Fruit fly (Drosophila melanogaster) whole organism, embryonic: ENCODE results near the gene CG9117.

Experiments
- CG10543 ChIP-seq: fragments of 200-800 bp; sonication (Bioruptor generic); optimal IDR thresholded peaks from 3 replicates; lab custom pipeline; 2017; ENCODE audit warnings: missing biosample characterization, mild to moderate bottlenecking, missing genetic modification characterization, moderate library complexity
- CG11723 ChIP-seq: fragments of 200-800 bp; sonication (Bioruptor generic); optimal IDR thresholded peaks from 2 replicates; lab custom pipeline; 2017; ENCODE audit warnings: missing biosample characterization, mild to moderate bottlenecking, missing genetic modification characterization
- CG12659 ChIP-seq: fragments of 200-800 bp; sonication (Bioruptor generic); optimal IDR thresholded peaks from 3 replicates; lab custom pipeline; 2017; ENCODE audit warnings: mild to moderate bottlenecking, missing biosample characterization, missing genetic modification reagents, missing genetic modification characterization
- CG13287 ChIP-seq: fragments of 200-800 bp; sonication (Bioruptor generic); IDR thresholded peaks from 2 replicates; pipeline ENCODE4 v1.3.6; 2022; ENCODE audit warnings: missing biosample characterization, missing genetic modification characterization; ENCODE audit not compliant: partially characterized antibody
- CG13894 ChIP-seq: fragments of 200-800 bp; sonication (Bioruptor generic); optimal IDR thresholded peaks from 3 replicates; lab custom pipeline; 2018; ENCODE audit warnings: missing biosample characterization, mild to moderate bottlenecking, missing genetic modification characterization, moderate library complexity
- CG14014 ChIP-seq: fragments of 200-800 bp; sonication (Bioruptor generic); IDR thresholded peaks from 2 replicates; pipeline ENCODE4 v1.3.6; 2022; ENCODE audit warnings: missing biosample characterization, missing genetic modification characterization
- CG1529 ChIP-seq: fragments of 200-800 bp; sonication (Bioruptor generic); optimal IDR thresholded peaks from 3 replicates; lab custom pipeline; 2018; ENCODE audit warnings: missing biosample characterization, missing genetic modification characterization
- CG17612 ChIP-seq: fragments of 200-800 bp; sonication (Bioruptor generic); IDR thresholded peaks from 2 replicates; pipeline ENCODE4 v1.3.6; 2022; ENCODE audit warnings: missing biosample characterization, missing genetic modification characterization
- CG2199 ChIP-seq: fragments of 200-800 bp; sonication (Bioruptor generic); IDR thresholded peaks from 3 replicates; pipeline ENCODE4 v1.3.6; 2022; ENCODE audit warnings: missing biosample characterization, missing genetic modification characterization
- CG3065 ChIP-seq: fragments of 200-800 bp; sonication (Bioruptor generic); optimal IDR thresholded peaks from 2 replicates; lab custom pipeline; 2016; ENCODE audit warnings: missing biosample characterization, missing genetic modification characterization
- CG32532 ChIP-seq: fragments of 200-800 bp; sonication (Bioruptor generic); IDR thresholded peaks from 2 replicates; pipeline ENCODE4 v1.3.6; 2022; ENCODE audit warnings: missing biosample characterization, missing genetic modification characterization
- CG4707 ChIP-seq: fragments of 200-800 bp; sonication (Bioruptor generic); optimal IDR thresholded peaks from 2 replicates; lab custom pipeline; 2018; ENCODE audit warnings: missing biosample characterization, mild to moderate bottlenecking, missing genetic modification characterization, moderate library complexity
- CG5180 ChIP-seq: fragments of 200-800 bp; sonication (Bioruptor generic); optimal IDR thresholded peaks from 3 replicates; lab custom pipeline; 2017; ENCODE audit warnings: missing biosample characterization, missing genetic modification characterization, mild to moderate bottlenecking, moderate library complexity, missing genetic modification reagents
- CG6254 ChIP-seq: fragments of 200-800 bp; sonication (Bioruptor generic); optimal IDR thresholded peaks from 3 replicates; lab custom pipeline; 2017; ENCODE audit warnings: mild to moderate bottlenecking, missing biosample characterization, missing genetic modification reagents, missing genetic modification characterization
- CG7745 ChIP-seq: fragments of 200-800 bp; sonication (Bioruptor generic); optimal IDR thresholded peaks from 2 replicates; lab custom pipeline; 2018; ENCODE audit warnings: missing biosample characterization, mild to moderate bottlenecking, missing genetic modification characterization, moderate library complexity
- CG8359 ChIP-seq: fragments of 200-800 bp; sonication (Bioruptor generic); optimal IDR thresholded peaks from 2 replicates; lab custom pipeline; 2017; ENCODE audit warnings: missing biosample characterization, mild to moderate bottlenecking, missing genetic modification characterization, borderline replicate concordance
- CG8924 ChIP-seq: fragments of 200-800 bp; optimal IDR thresholded peaks from 3 replicates; lab custom pipeline; 2019; ENCODE audit warnings: missing biosample characterization, mild to moderate bottlenecking, missing genetic modification characterization, moderate library complexity
- CG9437 ChIP-seq: fragments of 200-800 bp; sonication (Bioruptor generic); optimal IDR thresholded peaks from 2 replicates; lab custom pipeline; 2018; ENCODE audit warnings: missing biosample characterization, mild to moderate bottlenecking, missing genetic modification characterization
- Deaf1 ChIP-seq: fragments of 200-800 bp; optimal IDR thresholded peaks from 3 replicates; lab custom pipeline; 2019; ENCODE audit warnings: missing biosample characterization, mild to moderate bottlenecking, missing genetic modification characterization, moderate library complexity
- Dll ChIP-seq: fragments of 200-800 bp; sonication (Bioruptor generic); IDR thresholded peaks from 4 replicates; pipeline ENCODE4 v1.3.6; 2022; ENCODE audit warnings: missing biosample characterization, missing genetic modification characterization; ENCODE audit not compliant: partially characterized antibody
- E2f1 ChIP-seq: fragments of 200-800 bp; sonication (Bioruptor generic); IDR thresholded peaks from 2 replicates; pipeline ENCODE4 v1.3.6; 2022; ENCODE audit warnings: missing biosample characterization, missing genetic modification characterization
- Fer3 ChIP-seq: fragments of 200-800 bp; sonication (Bioruptor generic); optimal IDR thresholded peaks from 2 replicates; lab custom pipeline; 2018; ENCODE audit warnings: missing biosample characterization, mild to moderate bottlenecking, missing genetic modification characterization, moderate library complexity
- Hr78 ChIP-seq, 2 experiments: fragments of 200-800 bp in 1 of 2; fragments of >200 bp in 1 of 2; sonication (Bioruptor generic) in 1 of 2; optimal IDR thresholded peaks; 2 replicates each; lab custom pipeline; 2017 to 2019; ENCODE audit warnings: missing biosample characterization in 2 of 2, missing genetic modification characterization in 2 of 2, mild to moderate bottlenecking in 1 of 2, moderate library complexity in 1 of 2
- Opbp ChIP-seq: fragments of 200-800 bp; sonication (Bioruptor generic); IDR thresholded peaks from 3 replicates; pipeline ENCODE4 v1.3.6; 2022; ENCODE audit warnings: missing biosample characterization, missing genetic modification characterization; ENCODE audit not compliant: partially characterized antibody
- Pdp1 ChIP-seq, 2 experiments: fragments of 200-800 bp; sonication (Bioruptor generic); optimal IDR thresholded peaks; 3 replicates each; lab custom pipeline; 2016; ENCODE audit warnings: missing biosample characterization in 2 of 2, missing genetic modification characterization in 2 of 2, mild to moderate bottlenecking in 1 of 2, moderate library complexity in 1 of 2
- abd-A ChIP-seq: fragments of 200-800 bp; sonication (Bioruptor generic); optimal IDR thresholded peaks from 3 replicates; lab custom pipeline; 2019; ENCODE audit warnings: missing biosample characterization, mild to moderate bottlenecking, missing genetic modification characterization, moderate library complexity
- ara ChIP-seq: fragments of 200-800 bp; sonication (Bioruptor generic); IDR thresholded peaks from 2 replicates; pipeline ENCODE4 v1.3.6; 2022; ENCODE audit warnings: missing biosample characterization, missing genetic modification characterization
- ato ChIP-seq: fragments of 200-800 bp; sonication (Bioruptor generic); IDR thresholded peaks from 2 replicates; pipeline ENCODE4 v1.3.6; 2022; ENCODE audit warnings: missing biosample characterization, missing genetic modification characterization; ENCODE audit not compliant: partially characterized antibody
- bbx ChIP-seq: fragments of 200-800 bp; sonication (Bioruptor generic); IDR thresholded peaks from 2 replicates; pipeline ENCODE4 v1.3.6; 2022; ENCODE audit warnings: missing biosample characterization, missing genetic modification characterization; ENCODE audit not compliant: partially characterized antibody
- bcd ChIP-seq: fragments of 200-800 bp; sonication (Bioruptor generic); optimal IDR thresholded peaks from 2 replicates; lab custom pipeline; 2017; ENCODE audit warnings: missing biosample characterization, mild to moderate bottlenecking, missing genetic modification characterization
- cg ChIP-seq: fragments of 200-800 bp; sonication (Bioruptor generic); optimal IDR thresholded peaks from 3 replicates; lab custom pipeline; 2019; ENCODE audit warnings: missing biosample characterization, mild to moderate bottlenecking, missing genetic modification characterization, moderate library complexity
- chinmo ChIP-seq: fragments of 200-800 bp; sonication (Bioruptor generic); IDR thresholded peaks from 4 replicates; pipeline ENCODE4 v1.3.6; 2022; ENCODE audit warnings: missing biosample characterization, missing genetic modification characterization; ENCODE audit not compliant: partially characterized antibody
- chm ChIP-seq: fragments of 200-800 bp; sonication (Bioruptor generic); IDR thresholded peaks from 2 replicates; pipeline ENCODE4 v1.3.6; 2022; ENCODE audit warnings: missing biosample characterization, missing genetic modification characterization
- crol ChIP-seq: fragments of 200-800 bp; sonication (Bioruptor generic); IDR thresholded peaks from 2 replicates; pipeline ENCODE4 v1.3.6; 2022; ENCODE audit warnings: missing biosample characterization, missing genetic modification characterization
- fd64A ChIP-seq: fragments of 200-800 bp; sonication (Bioruptor generic); optimal IDR thresholded peaks from 3 replicates; lab custom pipeline; 2018; ENCODE audit warnings: missing biosample characterization, mild to moderate bottlenecking, missing genetic modification characterization
- insv ChIP-seq, 2 experiments: fragments of 200-800 bp; sonication (Bioruptor generic); optimal IDR thresholded peaks; 3 replicates each; lab custom pipeline; 2016 to 2018; ENCODE audit warnings: missing biosample characterization in 2 of 2, missing genetic modification characterization in 2 of 2
- kni ChIP-seq: fragments of 200-800 bp; sonication (Bioruptor generic); optimal IDR thresholded peaks from 3 replicates; lab custom pipeline; 2017; ENCODE audit warnings: mild to moderate bottlenecking, missing biosample characterization, missing genetic modification reagents, missing genetic modification characterization
- nerfin-1 ChIP-seq: fragments of 200-800 bp; sonication (Bioruptor generic); optimal IDR thresholded peaks from 3 replicates; lab custom pipeline; 2019; ENCODE audit warnings: missing biosample characterization, mild to moderate bottlenecking, missing genetic modification characterization, moderate library complexity
- oc ChIP-seq: fragments of 200-800 bp; sonication (Bioruptor generic); optimal IDR thresholded peaks from 2 replicates; lab custom pipeline; 2018; ENCODE audit warnings: missing biosample characterization, mild to moderate bottlenecking, missing genetic modification characterization, moderate library complexity
- pita ChIP-seq: fragments of 200-800 bp; sonication (Bioruptor generic); optimal IDR thresholded peaks from 2 replicates; lab custom pipeline; 2017; ENCODE audit warnings: missing biosample characterization, mild to moderate bottlenecking, missing genetic modification characterization
- pros ChIP-seq: fragments of 200-800 bp; sonication (Bioruptor generic); optimal IDR thresholded peaks from 3 replicates; lab custom pipeline; 2019; ENCODE audit warnings: missing biosample characterization, mild to moderate bottlenecking, missing genetic modification characterization, moderate library complexity
- sd ChIP-seq: fragments of 200-800 bp; sonication (Bioruptor generic); optimal IDR thresholded peaks from 3 replicates; lab custom pipeline; 2018; ENCODE audit warnings: missing biosample characterization, mild to moderate bottlenecking, missing genetic modification characterization, moderate library complexity
- sqz ChIP-seq: fragments of 200-800 bp; sonication (Bioruptor generic); optimal IDR thresholded peaks from 3 replicates; lab custom pipeline; 2018; ENCODE audit warnings: missing biosample characterization, mild to moderate bottlenecking, missing genetic modification characterization
- stwl ChIP-seq: fragments of 200-800 bp; sonication (Bioruptor generic); optimal IDR thresholded peaks from 3 replicates; lab custom pipeline; 2018; ENCODE audit warnings: missing biosample characterization, mild to moderate bottlenecking, missing genetic modification characterization, moderate library complexity
- vvl ChIP-seq: fragments of 200-800 bp; sonication (Bioruptor generic); IDR thresholded peaks from 2 replicates; pipeline ENCODE4 v1.3.6; 2022; ENCODE audit warnings: missing biosample characterization, missing genetic modification characterization
- z ChIP-seq: fragments of 200-800 bp; sonication (Bioruptor generic); IDR thresholded peaks from 3 replicates; pipeline ENCODE4 v1.3.6; 2022; ENCODE audit warnings: missing biosample characterization, missing genetic modification characterization

Gene CG9117

dm6 chr2L:6076143-6076542 is 38.4 kb upstream of the CG9117 start:
- TF ChIP-seq CG17612 (GFP tag; lab: Robert Waterston, UW) = no peak
- peak; percentile 40 for TF ChIP-seq CG5180 (GFP tag; lab: Kevin White, UChicago)
- TF ChIP-seq vvl = 0 out of 2 replicates have a peak, but pooled peaks have one; percentile 25
- no peak for TF ChIP-seq CG8359
- peak; percentile 97 for TF ChIP-seq z (GFP tag; lab: Robert Waterston, UW)
- TF ChIP-seq abd-A (tag; lab: Kevin White, UChicago) = peak; percentile 12
- TF ChIP-seq insv (GFP tag; optimal IDR thresholded peaks at IDR 0.05; lab: Kevin White, UChicago) = peak in 1 of 2 experiments; percentile 90
- TF ChIP-seq cg (GFP tag; lab: Kevin White, UChicago) = peak; percentile 71
- TF ChIP-seq sd (tag; lab: Kevin White, UChicago) = peak; percentile 1
- no peak for TF ChIP-seq CG8924 (tag; lab: Kevin White, UChicago)
- TF ChIP-seq chinmo (GFP tag; lab: Robert Waterston, UW) = peak; percentile 81; the same call in 2 of the 4 replicates
- TF ChIP-seq sqz (GFP tag; lab: Kevin White, UChicago) = peak; percentile 90
- TF ChIP-seq E2f1 (GFP tag; lab: Robert Waterston, UW) = no peak
- peak; percentile 32; the same call in 1 of the 2 replicates for TF ChIP-seq chm
- TF ChIP-seq Pdp1 (GFP tag; optimal IDR thresholded peaks at IDR 0.05; lab: Kevin White, UChicago) = peak in 1 of 2 experiments; percentile 98
- TF ChIP-seq ato (GFP tag; lab: Robert Waterston, UW) = peak; percentile 15; the same call in 1 of the 2 replicates
- peak; percentile 8; the same call in 1 of the 2 replicates for TF ChIP-seq CG13287 (GFP tag; lab: Robert Waterston, UW)
- peak; percentile 14 for TF ChIP-seq stwl (tag; lab: Kevin White, UChicago)

- TF ChIP-seq Dll (GFP tag; lab: Robert Waterston, UW) = 0 out of 4 replicates have a peak, but pooled peaks have one; percentile 13
- no peak for TF ChIP-seq CG4707 (GFP tag; lab: Kevin White, UChicago)
- TF ChIP-seq Deaf1 (tag; lab: Kevin White, UChicago) = peak; percentile 48
- TF ChIP-seq nerfin-1 (tag; lab: Kevin White, UChicago) = peak; percentile 34
- peak; percentile 90 for TF ChIP-seq pros (GFP tag; lab: Kevin White, UChicago)
- peak; percentile 41 for TF ChIP-seq CG10543 (GFP tag; lab: Kevin White, UChicago)
- TF ChIP-seq CG1529 (GFP tag; lab: Kevin White, UChicago) = no peak
- peak; percentile 43; the same call in 1 of the 3 replicates for TF ChIP-seq Opbp (GFP tag; lab: Robert Waterston, UW)
- TF ChIP-seq pita = no peak
- no peak for TF ChIP-seq CG12659 (GFP tag; lab: Kevin White, UChicago)
- TF ChIP-seq kni = peak; percentile 95
- TF ChIP-seq abd-A (tag; lab: Kevin White, UChicago) = peak; percentile 94
- TF ChIP-seq CG7745 (tag; lab: Kevin White, UChicago) = peak; percentile 95
- peak; percentile 55 for TF ChIP-seq CG13894 (tag; lab: Kevin White, UChicago)
- no peak for TF ChIP-seq CG11723 (GFP tag; lab: Kevin White, UChicago)
- no peak for TF ChIP-seq CG14014 (GFP tag; lab: Robert Waterston, UW)
- peak in 1 of 2 experiments; percentile 19 for TF ChIP-seq Hr78 (GFP tag; optimal IDR thresholded peaks at IDR 0.05; lab: Kevin White, UChicago)
- peak; percentile 33 for TF ChIP-seq CG6254 (GFP tag; lab: Kevin White, UChicago)
- peak; percentile 98 for TF ChIP-seq crol (GFP tag; lab: Robert Waterston, UW)
- no peak for TF ChIP-seq CG3065
- 0 out of 2 replicates have a peak, but pooled peaks have one; percentile 29 for TF ChIP-seq bbx (GFP tag; lab: Robert Waterston, UW)
- TF ChIP-seq bcd (GFP tag; lab: Kevin White, UChicago) = no peak
- TF ChIP-seq Fer3 = no peak
- TF ChIP-seq insv (GFP tag; optimal IDR thresholded peaks at IDR 0.05; lab: Kevin White, UChicago) = no peak
- TF ChIP-seq oc (tag; lab: Kevin White, UChicago) = peak; percentile 63
- peak; percentile 2 for TF ChIP-seq fd64A (GFP tag; lab: Kevin White, UChicago)
- no peak for TF ChIP-seq CG9437 (GFP tag; lab: Kevin White, UChicago)
- peak; percentile 31; the same call in 1 of the 3 replicates for TF ChIP-seq CG2199 (GFP tag; lab: Robert Waterston, UW)
- peak; percentile 94 for TF ChIP-seq z (GFP tag; lab: Robert Waterston, UW)
- TF ChIP-seq CG32532 (GFP tag; lab: Robert Waterston, UW) = no peak
- peak; percentile 22; the same call in 1 of the 2 replicates for TF ChIP-seq ara (GFP tag; lab: Robert Waterston, UW)
These were observed 37.6 kb upstream of the CG9117 start for dm6 chr2L:6075345-6075744.
